ENCODE assay signal across 7 worm cellular contexts in genomic region chrIII:5931433-5931994, ce11.
TF ChIP-seq lines count a peak whose summit lies in the region.

TSS of gene EGAP1.5 (plus strand) at chrIII:5931721.

TF ChIP-seq in whole organism, L1 larva, 84 proteins besides CTCF, POLR2A, EP300 and RAD21 (continues in another document):
- TF ChIP-seq nhr-19 (GFP tag; conservative IDR thresholded peaks at IDR 0.05; lab: Robert Waterston, UW) (peak; percentile 17; the same call in 1 of the 2 replicates), nhr-20 (tag; optimal IDR thresholded peaks at IDR 0.05; lab: Kevin White, UChicago) (peak; percentile 24), lin-15B (tag; optimal IDR thresholded peaks at IDR 0.05; lab: Kevin White, UChicago) (no peak), nhr-71 (tag; optimal IDR thresholded peaks at IDR 0.05; lab: Kevin White, UChicago) (peak; percentile 51), snu-23 (GFP tag; optimal IDR thresholded peaks at IDR 0.05; lab: Kevin White, UChicago) (peak; percentile 17), dsc-1 (tag; optimal IDR thresholded peaks at IDR 0.05; lab: Kevin White, UChicago) (peak; percentile 37), efl-1 (optimal IDR thresholded peaks at IDR 0.05; lab: Kevin White, UChicago) (peak in 1 of 2 experiments; percentile 3), efl-1 (GFP tag; optimal IDR thresholded peaks at IDR 0.05 in 1 of 2; lab: Kevin White, UChicago) (no peak), mdl-1 (tag; optimal IDR thresholded peaks at IDR 0.05; lab: Kevin White, UChicago) (no peak), alr-1 (tag; optimal IDR thresholded peaks at IDR 0.05; lab: Kevin White, UChicago; ENCODE audit: borderline replicate concordance) (no peak), lin-14 (GFP tag; optimal IDR thresholded peaks at IDR 0.05; lab: Kevin White, UChicago) (peak; percentile 28), lsy-2 (tag; optimal IDR thresholded peaks at IDR 0.05; lab: Kevin White, UChicago) (peak in 1 of 2 experiments; percentile 5)

TF ChIP-seq in whole organism, L2 larva, 48 proteins besides CTCF, POLR2A, EP300 and RAD21:
- no peak for TF ChIP-seq gmeb-1 (tag; optimal IDR thresholded peaks at IDR 0.05; lab: Kevin White, UChicago)
- TF ChIP-seq lin-11 (tag; optimal IDR thresholded peaks at IDR 0.05; lab: Kevin White, UChicago) = no peak
- TF ChIP-seq elt-1 (tag; optimal IDR thresholded peaks at IDR 0.05; lab: Kevin White, UChicago) = no peak
- peak; percentile 32 for TF ChIP-seq F13H6.1 (tag; optimal IDR thresholded peaks at IDR 0.05; lab: Kevin White, UChicago)
- no peak for TF ChIP-seq nhr-10 (tag; optimal IDR thresholded peaks at IDR 0.05; lab: Kevin White, UChicago)
- peak; percentile 31 for TF ChIP-seq nhr-129 (tag; optimal IDR thresholded peaks at IDR 0.05; lab: Kevin White, UChicago)
- TF ChIP-seq unc-39 (tag; optimal IDR thresholded peaks at IDR 0.05; lab: Kevin White, UChicago) = no peak

TF ChIP-seq in whole organism, L3 larva, 47 proteins besides CTCF, POLR2A, EP300 and RAD21:
- TF ChIP-seq eor-1 (tag; optimal IDR thresholded peaks at IDR 0.05; lab: Kevin White, UChicago) = no peak
- no peak for TF ChIP-seq fkh-2 (tag; optimal IDR thresholded peaks at IDR 0.05; lab: Kevin White, UChicago)
- TF ChIP-seq nfya-1 (tag; optimal IDR thresholded peaks at IDR 0.05; lab: Kevin White, UChicago; ENCODE audit: insufficient read depth) = peak; percentile 20

TF ChIP-seq in whole organism, L4 larva, 104 proteins besides CTCF, POLR2A, EP300 and RAD21:
- TF ChIP-seq nhr-237 (tag; optimal IDR thresholded peaks at IDR 0.05; lab: Kevin White, UChicago) (no peak), hlh-11 (tag; optimal IDR thresholded peaks at IDR 0.05; lab: Kevin White, UChicago) (peak; percentile 15)
TF ChIP-seq in whole organism, L4 larva: peak in this region for 1.

TF ChIP-seq in whole organism, late embryonic, 69 proteins besides CTCF, POLR2A, EP300 and RAD21:
- TF ChIP-seq unc-42 (tag; optimal IDR thresholded peaks at IDR 0.05; lab: Kevin White, UChicago) (no peak), pat-9 (tag; optimal IDR thresholded peaks at IDR 0.05; lab: Kevin White, UChicago) (peak; percentile 28), nfya-1 (tag; optimal IDR thresholded peaks at IDR 0.05; lab: Kevin White, UChicago) (no peak), ahr-1 (tag; optimal IDR thresholded peaks at IDR 0.05; lab: Kevin White, UChicago) (no peak), ceh-6 (GFP tag; optimal IDR thresholded peaks at IDR 0.05; lab: Kevin White, UChicago) (no peak), ztf-16 (tag; optimal IDR thresholded peaks at IDR 0.05; lab: Kevin White, UChicago) (no peak), che-1 (tag; optimal IDR thresholded peaks at IDR 0.05; lab: Kevin White, UChicago) (no peak), eyg-1 (tag; optimal IDR thresholded peaks at IDR 0.05; lab: Kevin White, UChicago) (no peak), npax-4 (tag; optimal IDR thresholded peaks at IDR 0.05; lab: Kevin White, UChicago) (no peak), tbx-2 (tag; optimal IDR thresholded peaks at IDR 0.05; lab: Kevin White, UChicago) (no peak), lim-6 (tag; optimal IDR thresholded peaks at IDR 0.05; lab: Kevin White, UChicago) (no peak), ceh-34 (tag; optimal IDR thresholded peaks at IDR 0.05; lab: Kevin White, UChicago) (peak; percentile 37), elt-4 (tag; optimal IDR thresholded peaks at IDR 0.05; lab: Kevin White, UChicago) (no peak), pha-2 (tag; optimal IDR thresholded peaks at IDR 0.05; lab: Kevin White, UChicago) (no peak)

TF ChIP-seq in whole organism, midembryonic, 9 proteins besides CTCF, POLR2A, EP300 and RAD21:
- no peak for TF ChIP-seq T22C8.4 (GFP tag; IDR thresholded peaks at IDR 0.05; lab: Robert Waterston, UW)
- TF ChIP-seq klf-2 (GFP tag; conservative IDR thresholded peaks at IDR 0.05; lab: Robert Waterston, UW) = no peak
- TF ChIP-seq ztf-29 (GFP tag; IDR thresholded peaks at IDR 0.05; lab: Robert Waterston, UW) = no peak
- no peak for TF ChIP-seq med-1 (GFP tag; optimal IDR thresholded peaks at IDR 0.05; lab: Kevin White, UChicago; ENCODE audit: insufficient read depth)
- no peak for TF ChIP-seq flt-1 (GFP tag; IDR thresholded peaks at IDR 0.05; lab: Robert Waterston, UW)
- TF ChIP-seq tab-1 (GFP tag; IDR thresholded peaks at IDR 0.05; lab: Robert Waterston, UW) = 0 out of 2 replicates have a peak, but pooled peaks have one; percentile 23

TF ChIP-seq in whole organism, mixed stage, embryonic, 35 proteins besides CTCF, POLR2A, EP300 and RAD21:
- TF ChIP-seq hlh-1 (tag; optimal IDR thresholded peaks at IDR 0.05; lab: Kevin White, UChicago) = peak; percentile 97
- TF ChIP-seq drap-1 (GFP tag; optimal IDR thresholded peaks at IDR 0.05; lab: Kevin White, UChicago) = no peak
- no peak for TF ChIP-seq nhr-12 (tag; optimal IDR thresholded peaks at IDR 0.05; lab: Kevin White, UChicago)
- TF ChIP-seq mls-2 (tag; optimal IDR thresholded peaks at IDR 0.05; lab: Kevin White, UChicago) = no peak
- TF ChIP-seq ceh-39 (tag; optimal IDR thresholded peaks at IDR 0.05; lab: Kevin White, UChicago) = no peak
- no peak for TF ChIP-seq tbx-8 (GFP tag; optimal IDR thresholded peaks at IDR 0.05; lab: Kevin White, UChicago)
- TF ChIP-seq lin-32 (GFP tag; optimal IDR thresholded peaks at IDR 0.05; lab: Kevin White, UChicago) = no peak
- no peak for TF ChIP-seq flh-1 (GFP tag; optimal IDR thresholded peaks at IDR 0.05; lab: Kevin White, UChicago)
- no peak for TF ChIP-seq elt-1 (tag; optimal IDR thresholded peaks at IDR 0.05; lab: Kevin White, UChicago; ENCODE audit: borderline replicate concordance, insufficient read depth)
- no peak for TF ChIP-seq ham-2 (GFP tag; optimal IDR thresholded peaks at IDR 0.05; lab: Kevin White, UChicago)
- TF ChIP-seq ces-1 (GFP tag; optimal IDR thresholded peaks at IDR 0.05; lab: Kevin White, UChicago) = no peak
- peak; percentile 81 for TF ChIP-seq unc-120 (tag; optimal IDR thresholded peaks at IDR 0.05; lab: Kevin White, UChicago; ENCODE audit: poor library complexity, severe bottlenecking)
- no peak for TF ChIP-seq zip-8 (tag; optimal IDR thresholded peaks at IDR 0.05; lab: Kevin White, UChicago)
- no peak for TF ChIP-seq unc-39 (tag; optimal IDR thresholded peaks at IDR 0.05; lab: Kevin White, UChicago)
- TF ChIP-seq elt-3 (tag; optimal IDR thresholded peaks at IDR 0.05; lab: Kevin White, UChicago) = no peak
- no peak for TF ChIP-seq ztf-11 (tag; optimal IDR thresholded peaks at IDR 0.05; lab: Kevin White, UChicago)
- TF ChIP-seq mab-5 (tag; optimal IDR thresholded peaks at IDR 0.05; lab: Kevin White, UChicago) = no peak
- no peak for TF ChIP-seq sptf-1 (tag; optimal IDR thresholded peaks at IDR 0.05; lab: Kevin White, UChicago)
- peak; percentile 62 for TF ChIP-seq unc-62 (GFP tag; optimal IDR thresholded peaks at IDR 0.05; lab: Kevin White, UChicago)
- no peak for TF ChIP-seq mep-1 (tag; optimal IDR thresholded peaks at IDR 0.05; lab: Kevin White, UChicago)
- no peak for TF ChIP-seq M03D4.4 (tag; optimal IDR thresholded peaks at IDR 0.05; lab: Kevin White, UChicago)
- no peak for TF ChIP-seq nhr-237 (tag; optimal IDR thresholded peaks at IDR 0.05; lab: Kevin White, UChicago)
- TF ChIP-seq nhr-76 (tag; optimal IDR thresholded peaks at IDR 0.05; lab: Kevin White, UChicago) = no peak
- no peak for TF ChIP-seq ceh-43 (GFP tag; optimal IDR thresholded peaks at IDR 0.05; lab: Kevin White, UChicago)
- no peak for TF ChIP-seq bed-3 (GFP tag; optimal IDR thresholded peaks at IDR 0.05; lab: Kevin White, UChicago)
- no peak for TF ChIP-seq nhr-28 (tag; optimal IDR thresholded peaks at IDR 0.05; lab: Kevin White, UChicago)
- no peak for TF ChIP-seq sem-2 (GFP tag; optimal IDR thresholded peaks at IDR 0.05; lab: Kevin White, UChicago)
